Fruit fly (Drosophila melanogaster) whole organism, embryonic: ENCODE measurements around the gene CG16956.
A peak's percentile ranks its signal among the peaks of the same experiment; 100 is the strongest.

Experiments
- Abd-B ChIP-seq: fragments of 200-800 bp; sonication (Bioruptor generic); optimal IDR thresholded peaks from 2 replicates; lab custom pipeline; 2018; ENCODE audit warnings: missing biosample characterization, mild to moderate bottlenecking, missing genetic modification characterization, moderate library complexity
- B-H1 ChIP-seq: fragments of 200-800 bp; sonication (Bioruptor generic); IDR thresholded peaks from 3 replicates; pipeline ENCODE4 v1.3.6; 2022; ENCODE audit warnings: missing biosample characterization, missing genetic modification characterization
- C15 ChIP-seq: fragments of 200-800 bp; sonication (Bioruptor generic); IDR thresholded peaks from 3 replicates; pipeline ENCODE4 v1.3.6; 2022; ENCODE audit warnings: missing biosample characterization, missing genetic modification characterization
- CG10959 ChIP-seq: fragments of 200-800 bp; sonication (Bioruptor generic); IDR thresholded peaks from 2 replicates; pipeline ENCODE4 v1.3.6; 2022; ENCODE audit warnings: missing biosample characterization, missing genetic modification characterization
- CG11696 ChIP-seq: fragments of 200-800 bp; sonication (Bioruptor generic); IDR thresholded peaks from 2 replicates; pipeline ENCODE4 v1.3.6; 2022; ENCODE audit warnings: missing biosample characterization, missing genetic modification characterization
- CG12942 ChIP-seq: fragments of 200-800 bp; sonication (Bioruptor generic); optimal IDR thresholded peaks from 3 replicates; lab custom pipeline; 2016; ENCODE audit warnings: missing biosample characterization, missing genetic modification characterization
- CG13624 ChIP-seq: fragments of 200-800 bp; sonication (Bioruptor generic); optimal IDR thresholded peaks from 2 replicates; lab custom pipeline; 2016; ENCODE audit warnings: missing biosample characterization, missing genetic modification characterization
- CG13775 ChIP-seq: fragments of 200-800 bp; sonication (Bioruptor generic); optimal IDR thresholded peaks from 3 replicates; lab custom pipeline; 2017; ENCODE audit warnings: missing biosample characterization, mild to moderate bottlenecking, missing genetic modification characterization
- CG15601 ChIP-seq: fragments of 200-800 bp; sonication (Bioruptor generic); optimal IDR thresholded peaks from 3 replicates; lab custom pipeline; 2019; ENCODE audit warnings: missing biosample characterization, mild to moderate bottlenecking, missing genetic modification characterization, moderate library complexity
- CG1647 ChIP-seq: fragments of 200-800 bp; sonication (Bioruptor generic); optimal IDR thresholded peaks from 3 replicates; lab custom pipeline; 2016; ENCODE audit warnings: missing biosample characterization, missing genetic modification characterization
- CG17186 ChIP-seq: fragments of 200-800 bp; sonication (Bioruptor generic); optimal IDR thresholded peaks from 3 replicates; lab custom pipeline; 2017; ENCODE audit warnings: missing biosample characterization, missing genetic modification reagents, missing genetic modification characterization
- CG17829 ChIP-seq: fragments of 200-800 bp; optimal IDR thresholded peaks from 2 replicates; lab custom pipeline; 2019; ENCODE audit warnings: missing biosample characterization, mild to moderate bottlenecking, missing genetic modification characterization, moderate library complexity
- CG18476 ChIP-seq: fragments of 200-800 bp; sonication (Bioruptor generic); optimal IDR thresholded peaks from 2 replicates; lab custom pipeline; 2016; ENCODE audit warnings: missing biosample characterization, mild to moderate bottlenecking, missing genetic modification characterization
- CG2202 ChIP-seq: fragments of 200-800 bp; sonication (Bioruptor generic); optimal IDR thresholded peaks from 2 replicates; lab custom pipeline; 2018; ENCODE audit warnings: missing biosample characterization, mild to moderate bottlenecking, missing genetic modification characterization
- CG2712 ChIP-seq: fragments of 200-800 bp; optimal IDR thresholded peaks from 3 replicates; lab custom pipeline; 2019; ENCODE audit warnings: missing biosample characterization, mild to moderate bottlenecking, missing genetic modification characterization, moderate library complexity
- CG3065 ChIP-seq: fragments of 200-800 bp; sonication (Bioruptor generic); optimal IDR thresholded peaks from 2 replicates; lab custom pipeline; 2016; ENCODE audit warnings: missing biosample characterization, missing genetic modification characterization
- CG32772 ChIP-seq: fragments of 200-800 bp; sonication (Bioruptor generic); IDR thresholded peaks from 2 replicates; pipeline ENCODE4 v1.3.6; 2022; ENCODE audit warnings: missing biosample characterization, missing genetic modification characterization
- CG34224 ChIP-seq: fragments of 200-800 bp; sonication (Bioruptor generic); IDR thresholded peaks from 3 replicates; pipeline ENCODE4 v1.3.6; 2022; ENCODE audit warnings: missing biosample characterization, missing genetic modification characterization; ENCODE audit not compliant: partially characterized antibody
- CG34422 ChIP-seq: fragments of 200-800 bp; sonication (Bioruptor generic); IDR thresholded peaks from 3 replicates; pipeline ENCODE4 v1.3.6; 2022; ENCODE audit warnings: missing biosample characterization, missing genetic modification characterization
- CG3847 ChIP-seq: fragments of 200-800 bp; sonication (Bioruptor generic); IDR thresholded peaks from 2 replicates; pipeline ENCODE4 v1.3.6; 2022; ENCODE audit warnings: missing biosample characterization, missing genetic modification characterization
- CG6765 ChIP-seq: fragments of 200-800 bp; sonication (Bioruptor generic); optimal IDR thresholded peaks from 3 replicates; lab custom pipeline; 2017; ENCODE audit warnings: missing biosample characterization, mild to moderate bottlenecking, missing genetic modification characterization
- CG6791 ChIP-seq: fragments of 200-800 bp; sonication (Bioruptor generic); IDR thresholded peaks from 3 replicates; pipeline ENCODE4 v1.3.6; 2022; ENCODE audit warnings: missing biosample characterization, missing genetic modification characterization; ENCODE audit not compliant: partially characterized antibody
- CG8359 ChIP-seq: fragments of 200-800 bp; sonication (Bioruptor generic); optimal IDR thresholded peaks from 2 replicates; lab custom pipeline; 2017; ENCODE audit warnings: missing biosample characterization, mild to moderate bottlenecking, missing genetic modification characterization, borderline replicate concordance
- CG9609 ChIP-seq: fragments of 200-800 bp; sonication (Bioruptor generic); optimal IDR thresholded peaks from 3 replicates; lab custom pipeline; 2016; ENCODE audit warnings: missing biosample characterization, missing genetic modification characterization
- CG9876 ChIP-seq: fragments of 200-800 bp; sonication (Bioruptor generic); optimal IDR thresholded peaks from 2 replicates; lab custom pipeline; 2016; ENCODE audit warnings: missing biosample characterization, missing genetic modification characterization
- Hand ChIP-seq: fragments of 200-800 bp; sonication (Bioruptor generic); optimal IDR thresholded peaks from 2 replicates; lab custom pipeline; 2017; ENCODE audit warnings: mild to moderate bottlenecking, missing biosample characterization, missing genetic modification reagents, missing genetic modification characterization
- Jarid2 ChIP-seq: fragments of 200-800 bp; sonication (Bioruptor generic); optimal IDR thresholded peaks from 3 replicates; lab custom pipeline; 2017; ENCODE audit warnings: mild to moderate bottlenecking, missing biosample characterization, missing genetic modification reagents, missing genetic modification characterization
- Mrtf ChIP-seq: fragments of 200-800 bp; sonication (Bioruptor generic); IDR thresholded peaks from 3 replicates; pipeline ENCODE4 v1.3.6; 2022; ENCODE audit warnings: missing biosample characterization, missing genetic modification characterization
- NC2β ChIP-seq: fragments of 200-800 bp; sonication (Bioruptor generic); optimal IDR thresholded peaks from 2 replicates; lab custom pipeline; 2016; ENCODE audit warnings: missing biosample characterization, missing genetic modification characterization
- Optix ChIP-seq: fragments of 200-800 bp; sonication (Bioruptor generic); IDR thresholded peaks from 3 replicates; pipeline ENCODE4 v1.3.6; 2022; ENCODE audit warnings: missing biosample characterization, missing genetic modification characterization
- Tbp ChIP-seq: fragments of >200 bp; optimal IDR thresholded peaks from 2 replicates; lab custom pipeline; 2018; ENCODE audit warnings: missing biosample characterization, missing genetic modification characterization
- Xbp1 ChIP-seq: fragments of 200-800 bp; sonication (Bioruptor generic); optimal IDR thresholded peaks from 3 replicates; lab custom pipeline; 2016; ENCODE audit warnings: missing biosample characterization, mild to moderate bottlenecking, missing genetic modification characterization
- aop ChIP-seq: fragments of 200-800 bp; sonication (Bioruptor generic); IDR thresholded peaks from 2 replicates; pipeline ENCODE4 v1.3.6; 2022; ENCODE audit warnings: missing biosample characterization, missing genetic modification characterization
- chinmo ChIP-seq: fragments of 200-800 bp; sonication (Bioruptor generic); IDR thresholded peaks from 4 replicates; pipeline ENCODE4 v1.3.6; 2022; ENCODE audit warnings: missing biosample characterization, missing genetic modification characterization; ENCODE audit not compliant: partially characterized antibody
- dati ChIP-seq: fragments of 200-800 bp; sonication (Bioruptor generic); IDR thresholded peaks from 2 replicates; pipeline ENCODE4 v1.3.6; 2022; ENCODE audit warnings: missing biosample characterization, missing genetic modification characterization
- dmrt99B ChIP-seq: fragments of 200-800 bp; sonication (Bioruptor generic); optimal IDR thresholded peaks from 2 replicates; lab custom pipeline; 2018; ENCODE audit warnings: missing biosample characterization, mild to moderate bottlenecking, missing genetic modification characterization, moderate library complexity
- dpn ChIP-seq, 2 experiments: fragments of 200-800 bp; sonication (Bioruptor generic); optimal IDR thresholded peaks; 3 replicates each; lab custom pipeline; 2016; ENCODE audit warnings: missing biosample characterization in 2 of 2, missing genetic modification characterization in 2 of 2
- grau ChIP-seq: fragments of 200-800 bp; optimal IDR thresholded peaks from 3 replicates; lab custom pipeline; 2019; ENCODE audit warnings: missing biosample characterization, mild to moderate bottlenecking, missing genetic modification characterization, moderate library complexity
- grn ChIP-seq: fragments of 200-800 bp; sonication (Bioruptor generic); optimal IDR thresholded peaks from 3 replicates; lab custom pipeline; 2017; ENCODE audit warnings: missing biosample characterization, missing genetic modification characterization
- gro ChIP-seq: fragments of 200-800 bp; sonication (Bioruptor generic); optimal IDR thresholded peaks from 2 replicates; lab custom pipeline; 2016; ENCODE audit warnings: missing biosample characterization, missing genetic modification characterization
- gt ChIP-seq: fragments of 200-800 bp; sonication (Bioruptor generic); IDR thresholded peaks from 2 replicates; pipeline ENCODE4 v1.3.6; 2022; ENCODE audit warnings: missing biosample characterization, missing genetic modification characterization
- inv ChIP-seq: fragments of 200-800 bp; sonication (Bioruptor generic); IDR thresholded peaks from 2 replicates; pipeline ENCODE4 v1.3.6; 2022; ENCODE audit warnings: missing biosample characterization, missing genetic modification characterization; ENCODE audit not compliant: partially characterized antibody
- kay ChIP-seq: fragments of 200-800 bp; sonication (Bioruptor generic); optimal IDR thresholded peaks from 2 replicates; lab custom pipeline; 2016; ENCODE audit warnings: missing biosample characterization, missing genetic modification characterization
- nerfin-2 ChIP-seq: fragments of 200-800 bp; sonication (Bioruptor generic); IDR thresholded peaks from 2 replicates; pipeline ENCODE4 v1.3.6; 2022; ENCODE audit warnings: missing biosample characterization, missing genetic modification characterization; ENCODE audit not compliant: partially characterized antibody
- odd ChIP-seq: fragments of 200-800 bp; sonication (Bioruptor generic); optimal IDR thresholded peaks from 2 replicates; lab custom pipeline; 2017; ENCODE audit warnings: missing biosample characterization, mild to moderate bottlenecking, missing genetic modification characterization
- onecut ChIP-seq: fragments of 200-800 bp; sonication (Bioruptor generic); IDR thresholded peaks from 2 replicates; pipeline ENCODE4 v1.3.6; 2022; ENCODE audit warnings: missing biosample characterization, missing genetic modification characterization
- pita ChIP-seq: fragments of 200-800 bp; sonication (Bioruptor generic); optimal IDR thresholded peaks from 2 replicates; lab custom pipeline; 2017; ENCODE audit warnings: missing biosample characterization, mild to moderate bottlenecking, missing genetic modification characterization
- salm ChIP-seq: fragments of 200-800 bp; sonication (Bioruptor generic); optimal IDR thresholded peaks from 2 replicates; lab custom pipeline; 2018; ENCODE audit warnings: missing biosample characterization, mild to moderate bottlenecking, missing genetic modification characterization
- tup ChIP-seq: fragments of 200-800 bp; sonication (Bioruptor generic); optimal IDR thresholded peaks from 2 replicates; lab custom pipeline; 2016; ENCODE audit warnings: missing biosample characterization, mild to moderate bottlenecking, missing genetic modification characterization, moderate library complexity
- wek ChIP-seq: fragments of 200-800 bp; sonication (Bioruptor generic); optimal IDR thresholded peaks from 3 replicates; lab custom pipeline; 2018; ENCODE audit warnings: missing biosample characterization, mild to moderate bottlenecking, missing genetic modification characterization, moderate library complexity

CG16956 gene

dm6 chr2L:13394903-13395302 is 19.5 kb downstream of the CG16956 start, which contains the start of gene RpL24 (continued):
- peak; percentile 78; the same call in 1 of the 2 replicates for TF ChIP-seq dati (GFP tag; lab: Robert Waterston, UW)
- peak; percentile 80 for TF ChIP-seq Jarid2 (GFP tag; lab: Kevin White, UChicago)
- peak; percentile 85 for TF ChIP-seq CG8359 (GFP tag; lab: Kevin White, UChicago)
- peak; percentile 68; the same call in 2 of the 3 replicates for TF ChIP-seq C15 (GFP tag; lab: Robert Waterston, UW)
- peak; percentile 85 for TF ChIP-seq CG9609 (GFP tag; lab: Kevin White, UChicago)
- TF ChIP-seq Tbp (GFP tag; lab: Kevin White, UChicago) = no peak
- peak; percentile 88 for TF ChIP-seq CG9876 (GFP tag; lab: Kevin White, UChicago)
- TF ChIP-seq CG32772 (GFP tag; lab: Robert Waterston, UW) = peak; percentile 67
- TF ChIP-seq salm (tag; lab: Kevin White, UChicago) = peak; percentile 84
- TF ChIP-seq CG2712 (tag; lab: Kevin White, UChicago) = peak; percentile 85
- TF ChIP-seq odd (GFP tag; lab: Kevin White, UChicago) = peak; percentile 96
- TF ChIP-seq CG13775 (GFP tag; lab: Kevin White, UChicago) = peak; percentile 96
- peak; percentile 73 for TF ChIP-seq Optix (GFP tag; lab: Robert Waterston, UW)
- TF ChIP-seq grn = peak; percentile 77
- TF ChIP-seq CG34422 (GFP tag; lab: Robert Waterston, UW) = peak; percentile 90; the same call in 2 of the 3 replicates
- TF ChIP-seq nerfin-2 = no peak
- peak; percentile 37 for TF ChIP-seq kay (GFP tag; lab: Kevin White, UChicago)
- peak; percentile 87 for TF ChIP-seq CG3847
- TF ChIP-seq CG1647 (GFP tag; lab: Kevin White, UChicago) = peak; percentile 77
- peak; percentile 80 to 92 for TF ChIP-seq dpn (GFP tag; optimal IDR thresholded peaks at IDR 0.05; lab: Kevin White, UChicago)
- no peak for TF ChIP-seq pita (GFP tag; lab: Kevin White, UChicago)
- peak; percentile 99 for TF ChIP-seq CG6765 (GFP tag; lab: Kevin White, UChicago)
- peak; percentile 88 for TF ChIP-seq Hand
- peak; percentile 94 for TF ChIP-seq onecut (GFP tag; lab: Robert Waterston, UW)
- TF ChIP-seq inv (GFP tag; lab: Robert Waterston, UW) = no peak
- peak; percentile 87 for TF ChIP-seq Xbp1 (GFP tag; lab: Kevin White, UChicago)
- peak; percentile 92 for TF ChIP-seq CG13624 (GFP tag; lab: Kevin White, UChicago)
- peak; percentile 98 for TF ChIP-seq wek
- peak; percentile 94 for TF ChIP-seq gro
- no peak for TF ChIP-seq Abd-B (GFP tag; lab: Kevin White, UChicago)
- no peak for TF ChIP-seq CG34224 (GFP tag; lab: Robert Waterston, UW)
- peak; percentile 82 for TF ChIP-seq CG17829 (tag; lab: Kevin White, UChicago)
- peak; percentile 77 for TF ChIP-seq CG12942 (GFP tag; lab: Kevin White, UChicago)
- 0 out of 3 replicates have a peak, but pooled peaks have one; percentile 29 for TF ChIP-seq CG6791 (GFP tag; lab: Robert Waterston, UW)
- TF ChIP-seq grau (tag; lab: Kevin White, UChicago) = peak; percentile 81
- peak; percentile 84 for TF ChIP-seq CG15601
- TF ChIP-seq CG3065 (GFP tag; lab: Kevin White, UChicago) = peak; percentile 78
- TF ChIP-seq Mrtf (GFP tag; lab: Robert Waterston, UW) = peak; percentile 59; the same call in 2 of the 3 replicates
- TF ChIP-seq gt (GFP tag; lab: Robert Waterston, UW) = no peak
- TF ChIP-seq B-H1 (GFP tag; lab: Robert Waterston, UW) = peak; percentile 53; the same call in 1 of the 3 replicates
- peak; percentile 74 for TF ChIP-seq tup (GFP tag; lab: Kevin White, UChicago)
- TF ChIP-seq CG11696 (GFP tag; lab: Robert Waterston, UW) = peak; percentile 77
- TF ChIP-seq NC2β (GFP tag; lab: Kevin White, UChicago) = peak; percentile 97
- peak; percentile 80 for TF ChIP-seq dmrt99B
- peak; percentile 99 for TF ChIP-seq CG17186 (GFP tag; lab: Kevin White, UChicago)
- TF ChIP-seq CG10959 = peak; percentile 73
- peak; percentile 86 for TF ChIP-seq aop (GFP tag; lab: Robert Waterston, UW)
- TF ChIP-seq CG18476 = peak; percentile 63
- peak; percentile 89 for TF ChIP-seq CG2202 (tag; lab: Kevin White, UChicago)
- no peak for TF ChIP-seq chinmo (GFP tag; lab: Robert Waterston, UW)
